Worm (Caenorhabditis elegans): Measurements from ENCODE around the gene C30E1.4.

C30E1.4 gene

DNA sequence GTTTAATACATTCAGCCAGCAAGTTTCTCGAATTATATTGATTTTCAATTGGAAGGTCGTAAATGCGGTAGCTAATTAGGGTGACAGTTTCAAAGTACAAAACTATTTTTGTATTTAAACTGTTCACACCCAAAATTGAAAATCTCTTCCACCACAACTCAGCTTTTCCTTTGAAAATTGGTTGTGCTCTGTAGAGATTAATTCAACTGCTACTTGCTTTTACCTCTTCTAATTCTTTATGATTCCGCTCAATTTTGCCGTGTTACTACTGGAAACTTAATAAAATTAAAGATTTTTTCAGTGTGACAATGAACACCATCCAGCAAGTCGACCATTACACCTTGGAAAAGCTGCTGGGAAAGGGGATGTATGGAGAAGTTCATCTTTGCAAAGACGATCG is 32.1 kb upstream of the C30E1.4 start, which contains the start of gene F39F10.3:
TSS of gene F39F10.3 (plus strand) at position 301 of the 400 bp plus-strand sequence.
- TF ChIP-seq egrh-3 (GFP tag; IDR thresholded peaks at IDR 0.05) (no peak), B0261.1 (tag; optimal IDR thresholded peaks at IDR 0.05) (no peak), madf-8 (GFP tag; conservative IDR thresholded peaks at IDR 0.05) (no peak), C17E4.6 (GFP tag; IDR thresholded peaks at IDR 0.05) (no peak), somi-1 (GFP tag; optimal IDR thresholded peaks at IDR 0.05) (no peak), ekl-4 (GFP tag; IDR thresholded peaks at IDR 0.05) (no peak), ztf-6 (GFP tag; IDR thresholded peaks at IDR 0.05) (no peak), F39B2.1 (GFP tag; IDR thresholded peaks at IDR 0.05) (no peak), ets-4 (GFP tag; optimal IDR thresholded peaks at IDR 0.05) (no peak), F57C9.4 (tag; optimal IDR thresholded peaks at IDR 0.05) (no peak), sptf-2 (GFP tag; optimal IDR thresholded peaks at IDR 0.05) (no peak), madf-6 (GFP tag; IDR thresholded peaks at IDR 0.05) (no peak), let-526 (GFP tag; IDR thresholded peaks at IDR 0.05) (no peak), chd-7 (tag; optimal IDR thresholded peaks at IDR 0.05) (no peak), Y67H2A.10 (GFP tag; conservative IDR thresholded peaks at IDR 0.05) (no peak), let-607 (tag; optimal IDR thresholded peaks at IDR 0.05) (no peak), ceh-58 (GFP tag; IDR thresholded peaks at IDR 0.05) (no peak), mes-4 (tag; optimal IDR thresholded peaks at IDR 0.05) (no peak)

DNA sequence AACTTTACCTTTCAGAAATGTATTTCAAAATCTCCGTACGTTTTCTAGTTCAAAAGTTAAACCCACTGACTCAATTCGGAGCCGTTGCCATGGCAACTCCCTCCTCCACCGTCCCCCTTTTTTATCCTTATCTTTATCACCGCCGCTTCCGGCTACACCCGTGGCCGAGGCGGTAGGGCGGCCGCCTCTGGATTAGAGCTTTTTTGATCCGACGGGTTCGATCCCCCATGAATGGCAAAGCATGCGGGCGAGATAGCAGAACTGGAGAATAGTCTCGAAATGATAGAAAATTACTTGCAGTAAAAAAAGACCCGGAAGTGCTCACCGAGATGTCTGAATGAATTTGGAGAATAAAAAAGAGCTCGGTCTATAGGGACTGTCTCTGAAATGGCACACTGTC is 30.0 kb upstream of the C30E1.4 start:
- TF ChIP-seq mcd-1 (GFP tag; IDR thresholded peaks at IDR 0.05) (0 out of 2 replicates have a peak, but pooled peaks have one; percentile 34), dpl-1 (GFP tag; optimal IDR thresholded peaks at IDR 0.05) (no peak), him-1 (tag; optimal IDR thresholded peaks at IDR 0.05) (peak; percentile 65), snpc-4 (GFP tag; optimal IDR thresholded peaks at IDR 0.05) (no peak), snpc-4 (tag; optimal IDR thresholded peaks at IDR 0.05) (peak in 1 of 4 experiments; percentile 69), nfya-1 (tag; optimal IDR thresholded peaks at IDR 0.05; ENCODE audit: borderline replicate concordance, insufficient read depth) (no peak), ceh-79 (tag; optimal IDR thresholded peaks at IDR 0.05) (no peak), F22D6.2 (tag; optimal IDR thresholded peaks at IDR 0.05) (no peak), xnd-1 (tag; optimal IDR thresholded peaks at IDR 0.05) (no peak), madf-8 (GFP tag; conservative IDR thresholded peaks at IDR 0.05) (no peak), Y67H2A.10 (GFP tag; conservative IDR thresholded peaks at IDR 0.05) (no peak), bed-2 (GFP tag; IDR thresholded peaks at IDR 0.05) (no peak), F33H1.4 (GFP tag; IDR thresholded peaks at IDR 0.05) (no peak), nfya-2 (GFP tag; IDR thresholded peaks at IDR 0.05) (no peak), hsf-1 (GFP tag; IDR thresholded peaks at IDR 0.05) (0 out of 2 replicates have a peak, but pooled peaks have one; percentile 37), nhr-27 (tag; optimal IDR thresholded peaks at IDR 0.05) (no peak), snpc-1.1 (tag; optimal IDR thresholded peaks at IDR 0.05; ENCODE audit: insufficient read depth) (no peak), rpc-1 (optimal IDR thresholded peaks at IDR 0.05) (peak; percentile 48), rpc-1 (tag; optimal IDR thresholded peaks at IDR 0.05) (peak; percentile 76), chd-7 (tag; optimal IDR thresholded peaks at IDR 0.05) (no peak), ccch-3 (GFP tag; optimal IDR thresholded peaks at IDR 0.05) (no peak), ceh-58 (GFP tag; IDR thresholded peaks at IDR 0.05) (no peak), F10E7.11 (tag; optimal IDR thresholded peaks at IDR 0.05) (no peak), T26A5.8 (tag; optimal IDR thresholded peaks at IDR 0.05) (no peak), C17E4.6 (GFP tag; IDR thresholded peaks at IDR 0.05) (no peak), lin-40 (tag; optimal IDR thresholded peaks at IDR 0.05) (no peak), snpc-3.4 (tag; optimal IDR thresholded peaks at IDR 0.05) (no peak), hmg-1.2 (GFP tag; IDR thresholded peaks at IDR 0.05) (peak; percentile 51), efl-1 (GFP tag; optimal IDR thresholded peaks at IDR 0.05) (no peak), C06A6.2 (GFP tag; conservative IDR thresholded peaks at IDR 0.05) (no peak), lir-1 (GFP tag; conservative IDR thresholded peaks at IDR 0.05) (no peak), cebp-1 (GFP tag; IDR thresholded peaks at IDR 0.05) (no peak), cebp-1 (tag; optimal IDR thresholded peaks at IDR 0.05) (no peak), let-526 (GFP tag; IDR thresholded peaks at IDR 0.05) (no peak), nhr-90 (tag; optimal IDR thresholded peaks at IDR 0.05) (peak; percentile 18), mes-4 (tag; optimal IDR thresholded peaks at IDR 0.05) (no peak), F57C9.4 (tag; optimal IDR thresholded peaks at IDR 0.05) (no peak)
